Fruit fly (Drosophila melanogaster) whole organism, embryonic: ENCODE measurements around the gene CG18747.
A peak's percentile ranks its signal among the peaks of the same experiment; 100 is the strongest.

Source experiments
- CG11456 ChIP-seq: fragments of 200-800 bp; sonication (Bioruptor generic); IDR thresholded peaks from 3 replicates; pipeline ENCODE4 v1.3.6; 2022; ENCODE audit warnings: missing biosample characterization, missing genetic modification characterization
- CG17186 ChIP-seq: fragments of 200-800 bp; sonication (Bioruptor generic); optimal IDR thresholded peaks from 3 replicates; lab custom pipeline; 2017; ENCODE audit warnings: missing biosample characterization, missing genetic modification reagents, missing genetic modification characterization
- CG2199 ChIP-seq: fragments of 200-800 bp; sonication (Bioruptor generic); IDR thresholded peaks from 3 replicates; pipeline ENCODE4 v1.3.6; 2022; ENCODE audit warnings: missing biosample characterization, missing genetic modification characterization
- CG2875 ChIP-seq: fragments of 200-800 bp; sonication (Bioruptor generic); optimal IDR thresholded peaks from 2 replicates; lab custom pipeline; 2017; ENCODE audit warnings: missing biosample characterization, mild to moderate bottlenecking, missing genetic modification characterization, missing genetic modification reagents
- CG32767 ChIP-seq: fragments of 200-800 bp; sonication (Bioruptor generic); IDR thresholded peaks from 2 replicates; pipeline ENCODE4 v1.3.6; 2022; ENCODE audit warnings: missing biosample characterization, missing genetic modification characterization
- CG6689 ChIP-seq: fragments of 200-800 bp; sonication (Bioruptor generic); IDR thresholded peaks from 2 replicates; pipeline ENCODE4 v1.3.6; 2022; ENCODE audit warnings: missing biosample characterization, missing genetic modification characterization
- CG7839 ChIP-seq: fragments of 200-800 bp; sonication (Bioruptor generic); optimal IDR thresholded peaks from 3 replicates; lab custom pipeline; 2018; ENCODE audit warnings: missing biosample characterization, mild to moderate bottlenecking, missing genetic modification characterization, moderate library complexity
- CG8388 ChIP-seq: fragments of 200-800 bp; sonication (Bioruptor generic); optimal IDR thresholded peaks from 2 replicates; lab custom pipeline; 2019; ENCODE audit warnings: missing biosample characterization, mild to moderate bottlenecking, missing genetic modification characterization, moderate library complexity
- Deaf1 ChIP-seq: fragments of 200-800 bp; optimal IDR thresholded peaks from 3 replicates; lab custom pipeline; 2019; ENCODE audit warnings: missing biosample characterization, mild to moderate bottlenecking, missing genetic modification characterization, moderate library complexity
- E2f1 ChIP-seq: fragments of 200-800 bp; sonication (Bioruptor generic); IDR thresholded peaks from 2 replicates; pipeline ENCODE4 v1.3.6; 2022; ENCODE audit warnings: missing biosample characterization, missing genetic modification characterization
- Eip74EF ChIP-seq, 2 experiments: fragments of 200-800 bp in 1 of 2; fragments of >200 bp in 1 of 2; sonication (Bioruptor generic) in 1 of 2; optimal IDR thresholded peaks; 2 replicates each; lab custom pipeline; 2017 to 2019; ENCODE audit warnings: missing biosample characterization in 2 of 2, missing genetic modification characterization in 2 of 2, mild to moderate bottlenecking in 1 of 2, moderate library complexity in 1 of 2
- Jarid2 ChIP-seq: fragments of 200-800 bp; sonication (Bioruptor generic); optimal IDR thresholded peaks from 3 replicates; lab custom pipeline; 2017; ENCODE audit warnings: mild to moderate bottlenecking, missing biosample characterization, missing genetic modification reagents, missing genetic modification characterization
- NC2α ChIP-seq: fragments of 200-800 bp; sonication (Bioruptor generic); optimal IDR thresholded peaks from 2 replicates; lab custom pipeline; 2016; ENCODE audit warnings: missing biosample characterization, missing genetic modification characterization
- Nf-YA ChIP-seq: fragments of 200-800 bp; sonication (Bioruptor generic); IDR thresholded peaks from 2 replicates; pipeline ENCODE4 v1.3.6; 2022; ENCODE audit warnings: missing biosample characterization, missing genetic modification characterization
- Sox100B ChIP-seq: fragments of 200-800 bp; sonication (Bioruptor generic); optimal IDR thresholded peaks from 3 replicates; lab custom pipeline; 2018; ENCODE audit warnings: missing biosample characterization, mild to moderate bottlenecking, missing genetic modification characterization
- ato ChIP-seq: fragments of 200-800 bp; sonication (Bioruptor generic); IDR thresholded peaks from 2 replicates; pipeline ENCODE4 v1.3.6; 2022; ENCODE audit warnings: missing biosample characterization, missing genetic modification characterization; ENCODE audit not compliant: partially characterized antibody
- bbx ChIP-seq: fragments of 200-800 bp; sonication (Bioruptor generic); IDR thresholded peaks from 2 replicates; pipeline ENCODE4 v1.3.6; 2022; ENCODE audit warnings: missing biosample characterization, missing genetic modification characterization; ENCODE audit not compliant: partially characterized antibody
- bowl ChIP-seq: fragments of 200-800 bp; sonication (Bioruptor generic); IDR thresholded peaks from 2 replicates; pipeline ENCODE4 v1.3.6; 2022; ENCODE audit warnings: missing biosample characterization, missing genetic modification characterization
- dmrt99B ChIP-seq: fragments of 200-800 bp; sonication (Bioruptor generic); optimal IDR thresholded peaks from 2 replicates; lab custom pipeline; 2018; ENCODE audit warnings: missing biosample characterization, mild to moderate bottlenecking, missing genetic modification characterization, moderate library complexity
- fd3F ChIP-seq: fragments of 200-800 bp; sonication (Bioruptor generic); optimal IDR thresholded peaks from 2 replicates; lab custom pipeline; 2018; ENCODE audit warnings: missing biosample characterization, mild to moderate bottlenecking, missing genetic modification characterization, moderate library complexity
- gem ChIP-seq: fragments of 200-800 bp; sonication (Bioruptor generic); optimal IDR thresholded peaks from 2 replicates; lab custom pipeline; 2019; ENCODE audit warnings: missing biosample characterization, mild to moderate bottlenecking, missing genetic modification characterization, moderate library complexity
- gsb ChIP-seq: fragments of 200-800 bp; sonication (Bioruptor generic); IDR thresholded peaks from 2 replicates; pipeline ENCODE4 v1.3.6; 2022; ENCODE audit warnings: missing biosample characterization, missing genetic modification characterization
- gsb-n ChIP-seq: fragments of 200-800 bp; sonication (Bioruptor generic); optimal IDR thresholded peaks from 3 replicates; lab custom pipeline; 2018; ENCODE audit warnings: missing biosample characterization, mild to moderate bottlenecking, missing genetic modification characterization
- psq ChIP-seq: fragments of 200-800 bp; sonication (Bioruptor generic); optimal IDR thresholded peaks from 2 replicates; lab custom pipeline; 2017; ENCODE audit warnings: missing biosample characterization, missing genetic modification characterization
- tap ChIP-seq: fragments of 200-800 bp; optimal IDR thresholded peaks from 3 replicates; lab custom pipeline; 2019; ENCODE audit warnings: missing biosample characterization, mild to moderate bottlenecking, missing genetic modification characterization, moderate library complexity
- tll ChIP-seq, 2 experiments: fragments of 200-800 bp in 1 of 2; fragments of >200 bp in 1 of 2; sonication (Bioruptor generic) in 1 of 2; optimal IDR thresholded peaks; 2 replicates each; lab custom pipeline; 2017 to 2019; ENCODE audit warnings: missing biosample characterization in 2 of 2, missing genetic modification characterization in 2 of 2, mild to moderate bottlenecking in 1 of 2, moderate library complexity in 1 of 2
- twi ChIP-seq: fragments of 200-800 bp; optimal IDR thresholded peaks from 2 replicates; lab custom pipeline; 2019; ENCODE audit warnings: missing biosample characterization, mild to moderate bottlenecking, missing genetic modification characterization, moderate library complexity
- unpg ChIP-seq: fragments of 200-800 bp; sonication (Bioruptor generic); optimal IDR thresholded peaks from 3 replicates; lab custom pipeline; 2018; ENCODE audit warnings: missing biosample characterization, mild to moderate bottlenecking, missing genetic modification characterization, moderate library complexity
- z ChIP-seq: fragments of 200-800 bp; sonication (Bioruptor generic); IDR thresholded peaks from 3 replicates; pipeline ENCODE4 v1.3.6; 2022; ENCODE audit warnings: missing biosample characterization, missing genetic modification characterization
- zfh1 ChIP-seq: fragments of 200-800 bp; sonication (Bioruptor generic); IDR thresholded peaks from 3 replicates; pipeline ENCODE4 v1.3.6; 2022; ENCODE audit warnings: missing biosample characterization, missing genetic modification characterization

CG18747 gene

dm6 chr3R:7749993-7750392, 33.3 kb downstream of the CG18747 start, which contains the start of gene pyd3 (continued):
- no peak; the same call in 1 of the 2 replicates for TF ChIP-seq CG32767
- no peak for TF ChIP-seq CG2199 (GFP tag; lab: Robert Waterston, UW)
- peak; percentile 54 for TF ChIP-seq unpg (GFP tag; lab: Kevin White, UChicago)
- no peak for TF ChIP-seq tll (GFP tag; optimal IDR thresholded peaks at IDR 0.05; lab: Kevin White, UChicago)
- peak; percentile 20 for TF ChIP-seq Sox100B (GFP tag; lab: Kevin White, UChicago)
- peak; percentile 49 for TF ChIP-seq Jarid2 (GFP tag; lab: Kevin White, UChicago)
- no peak for TF ChIP-seq gsb (GFP tag; lab: Robert Waterston, UW)
- no peak for TF ChIP-seq E2f1 (GFP tag; lab: Robert Waterston, UW)
- peak; percentile 65 for TF ChIP-seq gem (tag; lab: Kevin White, UChicago)
- no peak for TF ChIP-seq Nf-YA (GFP tag; lab: Robert Waterston, UW)
- TF ChIP-seq twi (tag; lab: Kevin White, UChicago): no peak
- no peak for TF ChIP-seq CG11456
- peak; percentile 27 for TF ChIP-seq dmrt99B (tag; lab: Kevin White, UChicago)
- no peak for TF ChIP-seq Eip74EF (GFP tag; optimal IDR thresholded peaks at IDR 0.05; lab: Kevin White, UChicago)
- peak; percentile 19 for TF ChIP-seq CG8388 (GFP tag; lab: Kevin White, UChicago)
- TF ChIP-seq bbx: no peak
- peak; percentile 35; the same call in 1 of the 3 replicates for TF ChIP-seq zfh1 (GFP tag; lab: Robert Waterston, UW)
- TF ChIP-seq gsb-n (tag; lab: Kevin White, UChicago): no peak
- no peak for TF ChIP-seq fd3F
- TF ChIP-seq CG6689 (GFP tag; lab: Robert Waterston, UW): 0 out of 2 replicates have a peak, but pooled peaks have one; percentile 26
- no peak for TF ChIP-seq z (GFP tag; lab: Robert Waterston, UW)
- no peak for TF ChIP-seq tap (tag; lab: Kevin White, UChicago)
- TF ChIP-seq psq (GFP tag; lab: Kevin White, UChicago): no peak
- TF ChIP-seq Deaf1 (tag; lab: Kevin White, UChicago): no peak
- peak; percentile 44 for TF ChIP-seq CG7839 (tag; lab: Kevin White, UChicago)
- TF ChIP-seq, all 482 proteins: peak for 38

DNA sequence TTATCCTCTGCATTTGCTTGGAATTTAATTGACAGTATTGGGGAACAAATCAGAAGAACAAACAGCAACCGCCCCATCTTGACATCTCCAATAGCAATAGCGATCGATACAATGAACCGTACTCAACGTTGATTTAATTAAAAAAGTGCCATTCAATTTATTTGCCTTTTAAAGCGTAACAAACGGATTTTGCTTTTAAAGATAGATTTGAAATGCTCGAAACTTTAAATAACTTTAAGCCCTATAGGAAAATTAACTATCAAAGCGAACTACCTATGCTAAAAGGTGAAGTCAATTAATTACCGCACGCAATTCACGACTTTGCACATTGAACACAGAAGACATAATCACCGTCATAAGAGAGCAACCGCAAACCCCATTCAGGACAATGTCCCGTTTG, 43.8 kb downstream of the CG18747 start, which contains the start of gene CG43254:
Gene CG43254 (minus strand): TSS at position 101 of the 400 bp plus-strand sequence.
- TF ChIP-seq CG17186 (GFP tag; lab: Kevin White, UChicago) (no peak), bowl (GFP tag; lab: Robert Waterston, UW) (no peak), CG2875 (no peak), NC2α (no peak), ato (no peak)
- TF ChIP-seq, all 482 proteins: peak for 0
